Worm (Caenorhabditis elegans): ENCODE results near the gene ilkp-1.

Gene ilkp-1

ce11 chrII:11049876-11050275, at the start of gene ilkp-1, which contains the start of gene sdhd-1:
TSS of gene ilkp-1 (plus strand) at chrII:11050255.
TSS of gene sdhd-1 (minus strand) at chrII:11049913.
- TF ChIP-seq ztf-26 (tag; optimal IDR thresholded peaks at IDR 0.05) (no peak), lin-35 (GFP tag; optimal IDR thresholded peaks at IDR 0.05) (peak in 1 of 3 experiments; percentile 54), attf-3 (GFP tag; conservative IDR thresholded peaks at IDR 0.05) (peak; percentile 90), egrh-3 (GFP tag; IDR thresholded peaks at IDR 0.05) (no peak), nhr-80 (tag; optimal IDR thresholded peaks at IDR 0.05) (no peak), nhr-90 (tag; optimal IDR thresholded peaks at IDR 0.05) (no peak), attf-5 (GFP tag; optimal IDR thresholded peaks at IDR 0.05) (peak; percentile 20), D2030.7 (GFP tag; IDR thresholded peaks at IDR 0.05) (no peak), nhr-179 (tag; optimal IDR thresholded peaks at IDR 0.05) (no peak), aptf-3 (GFP tag; IDR thresholded peaks at IDR 0.05) (no peak), Y79H2A.3 (GFP tag; conservative IDR thresholded peaks at IDR 0.05) (no peak), efl-1 (GFP tag; optimal IDR thresholded peaks at IDR 0.05) (peak; percentile 33), tbp1 (GFP tag; optimal IDR thresholded peaks at IDR 0.05) (no peak), hmg-20 (GFP tag; IDR thresholded peaks at IDR 0.05) (no peak), egl-18 (GFP tag; IDR thresholded peaks at IDR 0.05) (no peak), ceh-27 (GFP tag; optimal IDR thresholded peaks at IDR 0.05) (no peak), somi-1 (GFP tag; optimal IDR thresholded peaks at IDR 0.05) (no peak), him-1 (tag; optimal IDR thresholded peaks at IDR 0.05) (no peak), dpff-1 (tag; optimal IDR thresholded peaks at IDR 0.05) (no peak), pha-4 (tag; optimal IDR thresholded peaks at IDR 0.05) (no peak), F22D6.2 (tag; optimal IDR thresholded peaks at IDR 0.05) (no peak), F37B4.10 (GFP tag; IDR thresholded peaks at IDR 0.05) (no peak), hmg-1.2 (GFP tag; IDR thresholded peaks at IDR 0.05) (peak; percentile 48; the same call in 1 of the 2 replicates), lin-54 (GFP tag; optimal IDR thresholded peaks at IDR 0.05) (peak; percentile 55), dpl-1 (GFP tag; optimal IDR thresholded peaks at IDR 0.05) (no peak), B0261.1 (tag; optimal IDR thresholded peaks at IDR 0.05) (no peak)

ce11 chrII:11004381-11004780, 45.7 kb upstream of the ilkp-1 start:
- TF ChIP-seq ztf-26 (tag; optimal IDR thresholded peaks at IDR 0.05): no peak
- no peak for TF ChIP-seq egrh-3 (GFP tag; IDR thresholded peaks at IDR 0.05)
- TF ChIP-seq atf-7 (tag; optimal IDR thresholded peaks at IDR 0.05): no peak
- no peak for TF ChIP-seq unc-130 (GFP tag; optimal IDR thresholded peaks at IDR 0.05)
- TF ChIP-seq ceh-27 (GFP tag; optimal IDR thresholded peaks at IDR 0.05): no peak
- no peak for TF ChIP-seq zim-3 (tag; optimal IDR thresholded peaks at IDR 0.05)
- TF ChIP-seq madf-3 (GFP tag; IDR thresholded peaks at IDR 0.05): no peak
- no peak for TF ChIP-seq B0019.2 (GFP tag; conservative IDR thresholded peaks at IDR 0.05)
- no peak for TF ChIP-seq pha-4 (tag; optimal IDR thresholded peaks at IDR 0.05)
- TF ChIP-seq tlf-1 (GFP tag; optimal IDR thresholded peaks at IDR 0.05): no peak
- no peak for TF ChIP-seq attf-3 (GFP tag; conservative IDR thresholded peaks at IDR 0.05)
- no peak for TF ChIP-seq ets-4 (GFP tag; optimal IDR thresholded peaks at IDR 0.05)
- TF ChIP-seq lag-1 (GFP tag; IDR thresholded peaks at IDR 0.05): no peak
- no peak for TF ChIP-seq hsf-1 (GFP tag; IDR thresholded peaks at IDR 0.05)
- TF ChIP-seq ztf-18 (tag; optimal IDR thresholded peaks at IDR 0.05): no peak
- TF ChIP-seq dpff-1 (tag; optimal IDR thresholded peaks at IDR 0.05): no peak
- no peak for TF ChIP-seq sea-2 (GFP tag; IDR thresholded peaks at IDR 0.05)
- TF ChIP-seq F49E8.2 (tag; optimal IDR thresholded peaks at IDR 0.05; ENCODE audit: insufficient read depth): no peak
- no peak for TF ChIP-seq ama-1 (optimal IDR thresholded peaks at IDR 0.05)
- no peak for TF ChIP-seq ama-1 (GFP tag; optimal IDR thresholded peaks at IDR 0.05)
- TF ChIP-seq him-1 (tag; optimal IDR thresholded peaks at IDR 0.05): no peak

All from whole organism, young adult.